Worm (Caenorhabditis elegans): ENCODE data around the gene F53F1.2.
"Not testable (repeated sequence)": the region's sequence is repeated elsewhere in the genome, so short reads cannot be mapped to it uniquely, and the experiment has no call there.

DNA sequence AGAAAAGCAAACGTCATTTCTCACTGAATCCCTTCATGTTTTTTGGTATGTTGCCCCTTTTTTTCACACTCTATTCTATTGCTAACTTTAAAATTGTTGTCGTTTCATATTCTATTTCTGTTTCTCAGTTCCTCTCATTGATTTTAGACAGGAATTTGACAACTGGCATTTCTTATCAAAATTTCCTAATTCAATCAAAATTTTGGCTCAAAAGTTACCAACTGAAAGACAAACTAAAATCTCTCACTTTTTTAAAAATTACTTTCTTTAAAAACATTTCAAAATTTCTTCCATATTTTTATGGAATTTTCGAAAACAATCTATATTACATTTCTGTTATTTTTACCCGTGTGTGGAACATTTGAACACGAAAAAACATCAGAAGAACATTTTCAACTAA lies 36.9 kb downstream of the F53F1.2 start, which contains the start of gene Y2H9A.6:
- TF ChIP-seq cog-1 (tag; optimal IDR thresholded peaks at IDR 0.05); klf-2 (GFP tag; conservative IDR thresholded peaks at IDR 0.05); flt-1 (GFP tag; IDR thresholded peaks at IDR 0.05); ref-1 (GFP tag; conservative IDR thresholded peaks at IDR 0.05); T22C8.4 (GFP tag; IDR thresholded peaks at IDR 0.05); tab-1 (GFP tag; IDR thresholded peaks at IDR 0.05); ztf-23 (GFP tag; IDR thresholded peaks at IDR 0.05); med-1 (GFP tag; optimal IDR thresholded peaks at IDR 0.05; ENCODE audit: insufficient read depth); ztf-29 (GFP tag; IDR thresholded peaks at IDR 0.05): not testable (repeated sequence)
